Worm (Caenorhabditis elegans) whole organism, L1 larva: ENCODE data around the gene mrps-18C.

Source experiments
- mef-2 ChIP-seq: fragments of 150-350 bp; optimal IDR thresholded peaks from 2 replicates; lab custom pipeline; 2014; ENCODE audit warnings: missing biosample characterization, missing genetic modification characterization
- mep-1 ChIP-seq: fragments of 150-350 bp; optimal IDR thresholded peaks from 2 replicates; lab custom pipeline; 2014; ENCODE audit warnings: missing biosample characterization, missing genetic modification characterization

DNA sequence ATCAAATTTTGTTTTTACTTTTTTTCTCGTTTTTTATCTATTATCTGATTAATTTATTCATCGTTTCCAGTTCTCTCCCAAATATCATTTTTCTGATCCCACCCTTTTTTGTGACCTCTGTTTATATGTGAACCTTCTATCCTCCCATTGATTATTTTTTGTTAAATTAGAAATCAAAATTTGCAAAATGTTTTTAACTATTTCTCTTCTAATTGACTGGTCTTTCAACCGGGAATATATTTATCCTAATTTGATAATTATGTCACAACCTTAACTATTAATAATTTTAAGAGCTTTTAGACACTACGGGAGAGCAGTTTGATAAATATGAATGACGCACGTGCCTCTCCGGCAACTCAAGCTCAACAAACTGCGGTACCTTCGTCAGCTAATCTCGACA, 8.8 kb downstream of the mrps-18C start, which contains the start of gene ntl-9:
- TF ChIP-seq mef-2, result no peak
- TF ChIP-seq mep-1 (tag; lab: Kevin White, UChicago), result no peak
